Fruit fly (Drosophila melanogaster) whole organism, embryonic: ENCODE measurements around the gene Eip93F.

Source experiments
- Aef1 ChIP-seq: fragments of 200-800 bp; sonication (Bioruptor generic); IDR thresholded peaks from 3 replicates; pipeline ENCODE4 v1.3.6; 2022; ENCODE audit warnings: missing biosample characterization, missing genetic modification characterization
- Atf-2 ChIP-seq: fragments of 200-800 bp; sonication (Bioruptor generic); optimal IDR thresholded peaks from 2 replicates; lab custom pipeline; 2016; ENCODE audit warnings: missing biosample characterization, missing genetic modification characterization
- CG10147 ChIP-seq: fragments of 200-800 bp; sonication (Bioruptor generic); optimal IDR thresholded peaks from 2 replicates; lab custom pipeline; 2019; ENCODE audit warnings: missing biosample characterization, mild to moderate bottlenecking, missing genetic modification characterization, moderate library complexity
- CG11085 ChIP-seq: fragments of 200-800 bp; sonication (Bioruptor generic); IDR thresholded peaks from 2 replicates; pipeline ENCODE4 v1.3.6; 2022; ENCODE audit warnings: missing biosample characterization, missing genetic modification characterization
- CG11456 ChIP-seq: fragments of 200-800 bp; sonication (Bioruptor generic); IDR thresholded peaks from 3 replicates; pipeline ENCODE4 v1.3.6; 2022; ENCODE audit warnings: missing biosample characterization, missing genetic modification characterization
- CG11696 ChIP-seq: fragments of 200-800 bp; sonication (Bioruptor generic); IDR thresholded peaks from 2 replicates; pipeline ENCODE4 v1.3.6; 2022; ENCODE audit warnings: missing biosample characterization, missing genetic modification characterization
- CG12236 ChIP-seq: fragments of 200-800 bp; sonication (Bioruptor generic); optimal IDR thresholded peaks from 2 replicates; lab custom pipeline; 2016; ENCODE audit warnings: missing biosample characterization, missing genetic modification characterization
- CG12299 ChIP-seq: fragments of 200-800 bp; sonication (Bioruptor generic); optimal IDR thresholded peaks from 2 replicates; lab custom pipeline; 2018; ENCODE audit warnings: missing biosample characterization, mild to moderate bottlenecking, missing genetic modification characterization
- CG1233 ChIP-seq: fragments of 200-800 bp; sonication (Bioruptor generic); optimal IDR thresholded peaks from 4 replicates; lab custom pipeline; 2018; ENCODE audit warnings: missing biosample characterization, mild to moderate bottlenecking, missing genetic modification characterization
- CG14667 ChIP-seq: fragments of 200-800 bp; sonication (Bioruptor generic); IDR thresholded peaks from 2 replicates; pipeline ENCODE4 v1.3.6; 2022; ENCODE audit warnings: missing biosample characterization, missing genetic modification characterization
- CG17568 ChIP-seq: fragments of 200-800 bp; sonication (Bioruptor generic); optimal IDR thresholded peaks from 2 replicates; lab custom pipeline; 2018; ENCODE audit warnings: missing biosample characterization, mild to moderate bottlenecking, missing genetic modification characterization, moderate library complexity
- CG1792 ChIP-seq: fragments of 200-800 bp; sonication (Bioruptor generic); optimal IDR thresholded peaks from 2 replicates; lab custom pipeline; 2016; ENCODE audit warnings: missing biosample characterization, missing genetic modification characterization
- CG1832 ChIP-seq: fragments of 200-800 bp; sonication (Bioruptor generic); optimal IDR thresholded peaks from 2 replicates; lab custom pipeline; 2017; ENCODE audit warnings: missing biosample characterization, mild to moderate bottlenecking, missing genetic modification characterization, inconsistent platforms
- CG2712 ChIP-seq: fragments of 200-800 bp; optimal IDR thresholded peaks from 3 replicates; lab custom pipeline; 2019; ENCODE audit warnings: missing biosample characterization, mild to moderate bottlenecking, missing genetic modification characterization, moderate library complexity
- CG30403 ChIP-seq: fragments of 200-800 bp; sonication (Bioruptor generic); optimal IDR thresholded peaks from 3 replicates; lab custom pipeline; 2016; ENCODE audit warnings: missing biosample characterization, missing genetic modification characterization
- CG5180 ChIP-seq: fragments of 200-800 bp; sonication (Bioruptor generic); optimal IDR thresholded peaks from 3 replicates; lab custom pipeline; 2017; ENCODE audit warnings: missing biosample characterization, missing genetic modification characterization, mild to moderate bottlenecking, moderate library complexity, missing genetic modification reagents
- CG6254 ChIP-seq: fragments of 200-800 bp; sonication (Bioruptor generic); optimal IDR thresholded peaks from 3 replicates; lab custom pipeline; 2017; ENCODE audit warnings: mild to moderate bottlenecking, missing biosample characterization, missing genetic modification reagents, missing genetic modification characterization
- Camta ChIP-seq: fragments of 200-800 bp; sonication (Bioruptor generic); optimal IDR thresholded peaks from 2 replicates; lab custom pipeline; 2016; ENCODE audit warnings: missing biosample characterization, missing genetic modification characterization
- CrebB ChIP-seq: fragments of 200-800 bp; sonication (Bioruptor generic); optimal IDR thresholded peaks from 3 replicates; lab custom pipeline; 2018; ENCODE audit warnings: missing biosample characterization, mild to moderate bottlenecking, missing genetic modification characterization
- Dfd ChIP-seq, 2 experiments: fragments of >200 bp; optimal IDR thresholded peaks; 2 replicates each; lab custom pipeline; 2017; ENCODE audit warnings: missing biosample characterization in 2 of 2, missing genetic modification characterization in 2 of 2
- Dp ChIP-seq: fragments of 200-800 bp; sonication (Bioruptor generic); optimal IDR thresholded peaks from 2 replicates; lab custom pipeline; 2018; ENCODE audit warnings: missing biosample characterization, mild to moderate bottlenecking, missing genetic modification characterization, moderate library complexity
- E2f2 ChIP-seq: fragments of 200-800 bp; sonication (Bioruptor generic); IDR thresholded peaks from 2 replicates; pipeline ENCODE4 v1.3.6; 2022; ENCODE audit warnings: missing biosample characterization, missing genetic modification characterization
- H15 ChIP-seq: fragments of 200-800 bp; sonication (Bioruptor generic); IDR thresholded peaks from 3 replicates; pipeline ENCODE4 v1.3.6; 2022; ENCODE audit warnings: missing biosample characterization, missing genetic modification characterization
- Lim3 ChIP-seq: fragments of 200-800 bp; sonication (Bioruptor generic); IDR thresholded peaks from 2 replicates; pipeline ENCODE4 v1.3.6; 2022; ENCODE audit warnings: missing biosample characterization, missing genetic modification characterization
- Lpt ChIP-seq: fragments of >200 bp; optimal IDR thresholded peaks from 2 replicates; lab custom pipeline; 2018; ENCODE audit warnings: missing biosample characterization, missing genetic modification characterization
- Mrtf ChIP-seq: fragments of 200-800 bp; sonication (Bioruptor generic); IDR thresholded peaks from 3 replicates; pipeline ENCODE4 v1.3.6; 2022; ENCODE audit warnings: missing biosample characterization, missing genetic modification characterization
- Myb ChIP-seq: fragments of 200-800 bp; sonication (Bioruptor generic); optimal IDR thresholded peaks from 2 replicates; lab custom pipeline; 2016; ENCODE audit warnings: missing biosample characterization, missing genetic modification characterization
- Neu2 ChIP-seq: fragments of 200-800 bp; sonication (Bioruptor generic); optimal IDR thresholded peaks from 3 replicates; lab custom pipeline; 2016; ENCODE audit warnings: missing biosample characterization, missing genetic modification characterization, borderline replicate concordance
- Nf-YA ChIP-seq: fragments of 200-800 bp; sonication (Bioruptor generic); IDR thresholded peaks from 2 replicates; pipeline ENCODE4 v1.3.6; 2022; ENCODE audit warnings: missing biosample characterization, missing genetic modification characterization
- Side ChIP-seq: fragments of 200-800 bp; sonication (Bioruptor generic); optimal IDR thresholded peaks from 2 replicates; lab custom pipeline; 2016; ENCODE audit warnings: missing biosample characterization, missing genetic modification characterization
- Six4 ChIP-seq: fragments of 200-800 bp; sonication (Bioruptor generic); optimal IDR thresholded peaks from 2 replicates; lab custom pipeline; 2016; ENCODE audit warnings: missing biosample characterization, missing genetic modification characterization
- TFAM ChIP-seq: fragments of 200-800 bp; sonication (Bioruptor generic); optimal IDR thresholded peaks from 2 replicates; lab custom pipeline; 2017; ENCODE audit warnings: missing biosample characterization, missing genetic modification characterization, inconsistent platforms
- ash1 ChIP-seq: fragments of 200-800 bp; sonication (Bioruptor generic); optimal IDR thresholded peaks from 2 replicates; lab custom pipeline; 2018; ENCODE audit warnings: missing biosample characterization, mild to moderate bottlenecking, missing genetic modification characterization
- chif ChIP-seq, 2 experiments: fragments of 200-800 bp; sonication (Bioruptor generic); optimal IDR thresholded peaks; 3 replicates each; lab custom pipeline; 2016; ENCODE audit warnings: missing biosample characterization in 2 of 2, missing genetic modification characterization in 2 of 2
- chm ChIP-seq: fragments of 200-800 bp; sonication (Bioruptor generic); IDR thresholded peaks from 2 replicates; pipeline ENCODE4 v1.3.6; 2022; ENCODE audit warnings: missing biosample characterization, missing genetic modification characterization
- emc ChIP-seq: fragments of 200-800 bp; sonication (Bioruptor generic); optimal IDR thresholded peaks from 2 replicates; lab custom pipeline; 2016; ENCODE audit warnings: missing biosample characterization, missing genetic modification characterization
- hbn ChIP-seq: fragments of 200-800 bp; sonication (Bioruptor generic); IDR thresholded peaks from 2 replicates; pipeline ENCODE4 v1.3.6; 2022; ENCODE audit warnings: missing biosample characterization, missing genetic modification characterization; ENCODE audit not compliant: partially characterized antibody
- jigr1 ChIP-seq: fragments of 200-800 bp; sonication (Bioruptor generic); IDR thresholded peaks from 3 replicates; pipeline ENCODE4 v1.3.6; 2022; ENCODE audit warnings: missing biosample characterization, missing genetic modification characterization
- lmd ChIP-seq: fragments of 200-800 bp; sonication (Bioruptor generic); IDR thresholded peaks from 2 replicates; pipeline ENCODE4 v1.3.6; 2022; ENCODE audit warnings: missing biosample characterization, missing genetic modification characterization
- luna ChIP-seq: fragments of 200-800 bp; sonication (Bioruptor generic); optimal IDR thresholded peaks from 2 replicates; lab custom pipeline; 2016; ENCODE audit warnings: missing biosample characterization, missing genetic modification characterization
- odd ChIP-seq: fragments of 200-800 bp; sonication (Bioruptor generic); optimal IDR thresholded peaks from 2 replicates; lab custom pipeline; 2017; ENCODE audit warnings: missing biosample characterization, mild to moderate bottlenecking, missing genetic modification characterization
- pho ChIP-seq: fragments of 200-800 bp; sonication (Bioruptor generic); optimal IDR thresholded peaks from 2 replicates; lab custom pipeline; 2016; ENCODE audit warnings: missing biosample characterization, missing genetic modification characterization
- pita ChIP-seq: fragments of 200-800 bp; sonication (Bioruptor generic); optimal IDR thresholded peaks from 2 replicates; lab custom pipeline; 2017; ENCODE audit warnings: missing biosample characterization, mild to moderate bottlenecking, missing genetic modification characterization
- pzg ChIP-seq: fragments of 200-800 bp; sonication (Bioruptor generic); optimal IDR thresholded peaks from 3 replicates; lab custom pipeline; 2018; ENCODE audit warnings: missing biosample characterization, mild to moderate bottlenecking, missing genetic modification characterization, moderate library complexity
- rib ChIP-seq: fragments of 200-800 bp; sonication (Bioruptor generic); IDR thresholded peaks from 2 replicates; pipeline ENCODE4 v1.3.6; 2022; ENCODE audit warnings: missing biosample characterization, missing genetic modification characterization
- sc ChIP-seq, 3 experiments: fragments of >200 bp in 2 of 3; fragments of 200-800 bp in 1 of 3; sonication (Bioruptor generic) in 1 of 3; optimal IDR thresholded peaks; 2 replicates in 2 of 3; 3 replicates in 1 of 3; lab custom pipeline; 2017; ENCODE audit warnings: mild to moderate bottlenecking in 1 of 3, missing biosample characterization in 1 of 3, missing genetic modification characterization in 1 of 3, missing genetic modification reagents in 1 of 3
- shn ChIP-seq: fragments of 200-800 bp; sonication (Bioruptor generic); optimal IDR thresholded peaks from 3 replicates; lab custom pipeline; 2016; ENCODE audit warnings: missing biosample characterization, missing genetic modification characterization
- sqz ChIP-seq: fragments of 200-800 bp; sonication (Bioruptor generic); optimal IDR thresholded peaks from 3 replicates; lab custom pipeline; 2018; ENCODE audit warnings: missing biosample characterization, mild to moderate bottlenecking, missing genetic modification characterization
- unc-4 ChIP-seq: fragments of 200-800 bp; sonication (Bioruptor generic); IDR thresholded peaks from 2 replicates; pipeline ENCODE4 v1.3.6; 2022; ENCODE audit warnings: missing biosample characterization, missing genetic modification characterization; ENCODE audit not compliant: partially characterized antibody
- unpg ChIP-seq: fragments of 200-800 bp; sonication (Bioruptor generic); optimal IDR thresholded peaks from 3 replicates; lab custom pipeline; 2018; ENCODE audit warnings: missing biosample characterization, mild to moderate bottlenecking, missing genetic modification characterization, moderate library complexity
- vnd ChIP-seq: fragments of 200-800 bp; sonication (Bioruptor generic); IDR thresholded peaks from 3 replicates; pipeline ENCODE4 v1.3.6; 2022; ENCODE audit warnings: missing biosample characterization, missing genetic modification characterization; ENCODE audit not compliant: partially characterized antibody
- zfh2 ChIP-seq: fragments of 200-800 bp; sonication (Bioruptor generic); optimal IDR thresholded peaks from 2 replicates; lab custom pipeline; 2016; ENCODE audit warnings: missing biosample characterization, missing genetic modification characterization

Eip93F gene

DNA sequence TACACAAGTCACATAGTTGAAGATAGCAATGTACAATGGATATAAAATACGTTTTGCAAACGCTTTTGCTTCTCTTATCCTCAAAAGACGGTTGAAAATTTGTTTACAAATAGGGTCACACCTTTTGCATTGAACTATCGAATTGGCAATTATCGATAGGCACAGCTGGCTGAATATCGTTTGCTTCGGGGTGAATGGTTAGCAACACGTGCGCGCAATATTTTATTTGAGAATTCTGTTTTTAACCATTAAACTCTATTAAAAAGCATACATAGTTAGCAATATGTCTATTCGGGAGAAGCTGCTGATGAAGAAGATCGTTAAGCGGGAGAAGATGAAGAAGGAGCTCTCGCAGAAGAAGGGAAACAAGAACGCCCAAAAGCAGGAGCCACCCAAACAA, 86.6 kb downstream of the Eip93F start (continued):
- no peak for TF ChIP-seq Side (GFP tag; lab: Kevin White, UChicago)
- TF ChIP-seq H15 (GFP tag; lab: Robert Waterston, UW) = no peak
- no peak for TF ChIP-seq Lpt
- TF ChIP-seq CG30403 (GFP tag; lab: Kevin White, UChicago) = no peak
- TF ChIP-seq unc-4 (GFP tag; lab: Robert Waterston, UW) = peak; percentile 78
- TF ChIP-seq CG11085 = no peak
- TF ChIP-seq sqz = no peak
- no peak for TF ChIP-seq Atf-2
- TF ChIP-seq chif (GFP tag; optimal IDR thresholded peaks at IDR 0.05; lab: Kevin White, UChicago) = no peak
- no peak for TF ChIP-seq CG17568
- TF ChIP-seq unpg = no peak
- no peak for TF ChIP-seq odd (GFP tag; lab: Kevin White, UChicago)
- TF ChIP-seq CG12299 (tag; lab: Kevin White, UChicago) = no peak
- no peak for TF ChIP-seq zfh2 (GFP tag; lab: Kevin White, UChicago)
- TF ChIP-seq Six4 = no peak
- TF ChIP-seq ash1 (GFP tag; lab: Kevin White, UChicago) = no peak
- TF ChIP-seq CG11696 = no peak
- TF ChIP-seq rib = no peak
- no peak for TF ChIP-seq chm
- no peak for TF ChIP-seq pho
- peak; percentile 60 for TF ChIP-seq pzg (GFP tag; lab: Kevin White, UChicago)
- TF ChIP-seq sc (optimal IDR thresholded peaks at IDR 0.05; lab: Kevin White, UChicago) = no peak
- TF ChIP-seq sc (GFP tag; optimal IDR thresholded peaks at IDR 0.05; lab: Kevin White, UChicago) = no peak
- TF ChIP-seq vnd = peak; percentile 57; the same call in 1 of the 3 replicates
- TF ChIP-seq Lim3 (GFP tag; lab: Robert Waterston, UW) = no peak
- no peak for TF ChIP-seq TFAM
- TF ChIP-seq Dfd (GFP tag; optimal IDR thresholded peaks at IDR 0.05; lab: Kevin White, UChicago) = no peak
- no peak for TF ChIP-seq CG14667 (GFP tag; lab: Robert Waterston, UW)
- no peak for TF ChIP-seq emc (GFP tag; lab: Kevin White, UChicago)
- TF ChIP-seq Neu2 (GFP tag; lab: Kevin White, UChicago) = no peak
- peak; percentile 77 for TF ChIP-seq E2f2 (GFP tag; lab: Robert Waterston, UW)
- TF ChIP-seq CG1832 (GFP tag; lab: Kevin White, UChicago) = no peak
- TF ChIP-seq Nf-YA (GFP tag; lab: Robert Waterston, UW) = no peak
- TF ChIP-seq CG11456 = no peak
- TF ChIP-seq CG5180 (GFP tag; lab: Kevin White, UChicago) = no peak
- TF ChIP-seq Camta (GFP tag; lab: Kevin White, UChicago) = no peak
- no peak for TF ChIP-seq luna
- TF ChIP-seq CG12236 (GFP tag; lab: Kevin White, UChicago) = no peak
- TF ChIP-seq CG1792 (GFP tag; lab: Kevin White, UChicago) = no peak
- no peak for TF ChIP-seq Mrtf (GFP tag; lab: Robert Waterston, UW)
- no peak for TF ChIP-seq Aef1
- TF ChIP-seq Myb (GFP tag; lab: Kevin White, UChicago) = peak; percentile 86
- TF ChIP-seq hbn (GFP tag; lab: Robert Waterston, UW) = peak; percentile 73
- no peak for TF ChIP-seq CG1233 (GFP tag; lab: Kevin White, UChicago)
- no peak for TF ChIP-seq shn (GFP tag; lab: Kevin White, UChicago)
- no peak for TF ChIP-seq CG2712 (tag; lab: Kevin White, UChicago)
- no peak for TF ChIP-seq CG10147
- TF ChIP-seq jigr1 (GFP tag; lab: Robert Waterston, UW) = no peak
- TF ChIP-seq lmd (GFP tag; lab: Robert Waterston, UW) = no peak
- peak; percentile 57 for TF ChIP-seq Dp (GFP tag; lab: Kevin White, UChicago)
- no peak for TF ChIP-seq CG6254
- no peak for TF ChIP-seq CrebB (tag; lab: Kevin White, UChicago)
- no peak for TF ChIP-seq pita (GFP tag; lab: Kevin White, UChicago)
